Worm (Caenorhabditis elegans): ENCODE data around the gene srw-38.

The srw-38 gene

ce11 chrV:19882916-19883315 lies 46.7 kb downstream of the srw-38 start, which contains the start of gene Y116F11B.13:
Gene Y116F11B.13 (plus strand): TSS chrV:19883216.
- TF ChIP-seq pqm-1 (tag; optimal IDR thresholded peaks at IDR 0.05) (no peak), sptf-1 (tag; optimal IDR thresholded peaks at IDR 0.05) (no peak), ces-1 (GFP tag; optimal IDR thresholded peaks at IDR 0.05) (no peak), egl-27 (tag; optimal IDR thresholded peaks at IDR 0.05) (no peak), elt-3 (tag; optimal IDR thresholded peaks at IDR 0.05) (no peak), mab-9 (GFP tag; IDR thresholded peaks at IDR 0.05) (no peak), ztf-11 (tag; optimal IDR thresholded peaks at IDR 0.05) (no peak), vab-15 (tag; optimal IDR thresholded peaks at IDR 0.05) (no peak), nhr-76 (tag; optimal IDR thresholded peaks at IDR 0.05) (no peak), zip-4 (GFP tag; optimal IDR thresholded peaks at IDR 0.05) (no peak), ceh-82 (tag; optimal IDR thresholded peaks at IDR 0.05) (no peak), C16A3.4 (tag; optimal IDR thresholded peaks at IDR 0.05) (no peak), aha-1 (tag; optimal IDR thresholded peaks at IDR 0.05) (no peak), zag-1 (tag; optimal IDR thresholded peaks at IDR 0.05) (no peak), dpl-1 (GFP tag; optimal IDR thresholded peaks at IDR 0.05) (no peak), unc-130 (tag; optimal IDR thresholded peaks at IDR 0.05) (no peak), fkh-10 (GFP tag; optimal IDR thresholded peaks at IDR 0.05) (no peak)

Measured in whole organism, L1 larva.